Worm (Caenorhabditis elegans) whole organism, L4 larva: ENCODE measurements around the gene B0034.7.

Experiments used
- R02D3.7 ChIP-seq: fragments of 150-350 bp; sonication (generic microtip); optimal IDR thresholded peaks from 3 replicates; lab custom pipeline; 2014; ENCODE audit warnings: missing biosample characterization, missing genetic modification characterization
- aly-2 ChIP-seq: sonication (generic microtip); optimal IDR thresholded peaks from 2 replicates; lab custom pipeline; 2018; ENCODE audit warnings: missing biosample characterization, missing genetic modification characterization
- ama-1 ChIP-seq: fragments of 150-350 bp; optimal IDR thresholded peaks from 2 replicates; lab custom pipeline; 2014; ENCODE audit warnings: inconsistent platforms, mixed read lengths
- ceh-44 ChIP-seq: fragments of 200-800 bp; sonication (Bioruptor generic); IDR thresholded peaks from 2 replicates; pipeline ENCODE4 v1.3.6; 2022; ENCODE audit warnings: missing genetic modification reagents, missing genetic modification characterization, missing compliant biosample characterization
- duxl-1 ChIP-seq: sonication (generic microtip); optimal IDR thresholded peaks from 2 replicates; lab custom pipeline; 2016; ENCODE audit warnings: mild to moderate bottlenecking, missing genetic modification characterization, moderate library complexity, missing compliant biosample characterization; ENCODE audit not compliant: poor library complexity
- egl-27 ChIP-seq: sonication (generic microtip); optimal IDR thresholded peaks from 3 replicates; lab custom pipeline; 2017; ENCODE audit warnings: missing biosample characterization, missing genetic modification reagents, missing genetic modification characterization
- fkh-10 ChIP-seq: fragments of 150-350 bp; optimal IDR thresholded peaks from 2 replicates; lab custom pipeline; 2014; ENCODE audit warnings: missing biosample characterization, missing genetic modification reagents, missing genetic modification characterization
- lin-1 ChIP-seq: fragments of 200-800 bp; sonication (Bioruptor generic); IDR thresholded peaks from 2 replicates; pipeline ENCODE4 v1.3.6; 2022; ENCODE audit warnings: missing genetic modification reagents, missing genetic modification characterization, missing compliant biosample characterization
- madf-9 ChIP-seq: fragments of 200-800 bp; sonication (Bioruptor generic); conservative IDR thresholded peaks from 2 replicates; pipeline ENCODE4 v1.3.6; 2022; ENCODE audit warnings: missing genetic modification reagents, missing genetic modification characterization, missing compliant biosample characterization
- zag-1 ChIP-seq: fragments of 150-350 bp; optimal IDR thresholded peaks from 2 replicates; lab custom pipeline; 2014; ENCODE audit warnings: missing biosample characterization, missing genetic modification characterization
- zfp-2 ChIP-seq: sonication (generic microtip); optimal IDR thresholded peaks from 2 replicates; lab custom pipeline; 2016; ENCODE audit warnings: mild to moderate bottlenecking, missing genetic modification characterization, missing compliant biosample characterization

- TF ChIP-seq egl-27 (no peak), zfp-2 (no peak), duxl-1 (tag; lab: Kevin White, UChicago) (no peak), ama-1 (lab: Kevin White, UChicago) (no peak), lin-1 (no peak), fkh-10 (GFP tag; lab: Kevin White, UChicago) (no peak), zag-1 (no peak), ceh-44 (GFP tag; lab: Robert Waterston, UW) (no peak), madf-9 (GFP tag; lab: Robert Waterston, UW) (no peak), R02D3.7 (no peak), aly-2 (tag; lab: Kevin White, UChicago) (no peak)
Measured at ce11 chrII:5969303-5969702, 7.9 kb downstream of the B0034.7 start, which contains the start of gene B0034.4.
